Worm (Caenorhabditis elegans) whole organism, mixed stage, embryonic: Measurements from ENCODE around the gene B0334.20.

Experiments used
- M03D4.4 ChIP-seq: sonication (generic microtip); optimal IDR thresholded peaks from 2 replicates; lab custom pipeline; 2017; ENCODE audit warnings: mild to moderate bottlenecking, missing genetic modification characterization, missing compliant biosample characterization
- bed-3 ChIP-seq: fragments of 200-800 bp; sonication (Bioruptor generic); optimal IDR thresholded peaks from 3 replicates; lab custom pipeline; 2018; ENCODE audit warnings: mild to moderate bottlenecking, missing genetic modification characterization, moderate library complexity, missing compliant biosample characterization
- blmp-1 ChIP-seq: fragments of 150-350 bp; optimal IDR thresholded peaks from 2 replicates; lab custom pipeline; 2014; ENCODE audit warnings: missing biosample characterization, missing genetic modification characterization
- ceh-39 ChIP-seq: fragments of 150-350 bp; optimal IDR thresholded peaks from 2 replicates; lab custom pipeline; 2014; ENCODE audit warnings: missing biosample characterization, missing genetic modification characterization
- ceh-43 ChIP-seq: fragments of 200-800 bp; sonication (Bioruptor generic); optimal IDR thresholded peaks from 2 replicates; lab custom pipeline; 2018; ENCODE audit warnings: mild to moderate bottlenecking, missing genetic modification characterization, moderate library complexity, missing compliant biosample characterization
- ceh-83 ChIP-seq: fragments of 200-800 bp; sonication (Bioruptor generic); optimal IDR thresholded peaks from 2 replicates; lab custom pipeline; 2018; ENCODE audit warnings: mild to moderate bottlenecking, missing genetic modification characterization, missing compliant biosample characterization
- ces-1 ChIP-seq: fragments of 150-350 bp; optimal IDR thresholded peaks from 2 replicates; lab custom pipeline; 2014; ENCODE audit warnings: missing biosample characterization, missing genetic modification reagents, missing genetic modification characterization
- cnd-1 ChIP-seq: fragments of 200-800 bp; sonication (Bioruptor generic); optimal IDR thresholded peaks from 2 replicates; lab custom pipeline; 2018; ENCODE audit warnings: mild to moderate bottlenecking, missing genetic modification characterization, missing compliant biosample characterization
- drap-1 ChIP-seq: fragments of 200-800 bp; sonication (Bioruptor generic); optimal IDR thresholded peaks from 3 replicates; lab custom pipeline; 2018; ENCODE audit warnings: mild to moderate bottlenecking, missing genetic modification characterization, missing compliant biosample characterization
- elt-1 ChIP-seq: sonication (generic microtip); optimal IDR thresholded peaks from 2 replicates; lab custom pipeline; 2017; ENCODE audit warnings: missing genetic modification characterization, mild to moderate bottlenecking, missing compliant biosample characterization, antibody characterized with exemption, moderate library complexity, borderline replicate concordance; ENCODE audit not compliant: insufficient read depth
- elt-3 ChIP-seq: fragments of 150-350 bp; optimal IDR thresholded peaks from 2 replicates; lab custom pipeline; 2014; ENCODE audit warnings: missing biosample characterization, missing genetic modification characterization
- flh-1 ChIP-seq: fragments of 200-800 bp; sonication (Bioruptor generic); optimal IDR thresholded peaks from 2 replicates; lab custom pipeline; 2018; ENCODE audit warnings: mild to moderate bottlenecking, missing genetic modification characterization, moderate library complexity, missing compliant biosample characterization
- ham-2 ChIP-seq: fragments of 200-800 bp; sonication (Bioruptor generic); optimal IDR thresholded peaks from 2 replicates; lab custom pipeline; 2018; ENCODE audit warnings: mild to moderate bottlenecking, missing genetic modification characterization, missing compliant biosample characterization
- hlh-1 ChIP-seq: fragments of 150-350 bp; optimal IDR thresholded peaks from 2 replicates; lab custom pipeline; 2014; ENCODE audit warnings: missing biosample characterization, missing genetic modification reagents, missing genetic modification characterization
- lin-13 ChIP-seq: fragments of 150-350 bp; optimal IDR thresholded peaks from 2 replicates; lab custom pipeline; 2014; ENCODE audit warnings: missing biosample characterization, missing genetic modification characterization
- lin-32 ChIP-seq: fragments of 200-800 bp; sonication (Bioruptor generic); optimal IDR thresholded peaks from 2 replicates; lab custom pipeline; 2018; ENCODE audit warnings: mild to moderate bottlenecking, missing genetic modification characterization, missing compliant biosample characterization
- lsy-2 ChIP-seq: fragments of 150-350 bp; optimal IDR thresholded peaks from 2 replicates; lab custom pipeline; 2014; ENCODE audit warnings: missing biosample characterization, missing genetic modification characterization
- mab-5 ChIP-seq: fragments of 150-350 bp; optimal IDR thresholded peaks from 2 replicates; lab custom pipeline; 2014; ENCODE audit warnings: missing biosample characterization, missing genetic modification characterization
- mls-2 ChIP-seq: sonication (generic microtip); optimal IDR thresholded peaks from 2 replicates; lab custom pipeline; 2016; ENCODE audit warnings: mild to moderate bottlenecking, missing genetic modification characterization, moderate library complexity, missing compliant biosample characterization
- nhr-12 ChIP-seq: fragments of 150-350 bp; optimal IDR thresholded peaks from 2 replicates; lab custom pipeline; 2014; ENCODE audit warnings: missing biosample characterization, missing genetic modification characterization
- nhr-2 ChIP-seq: fragments of 150-350 bp; optimal IDR thresholded peaks from 2 replicates; lab custom pipeline; 2014; ENCODE audit warnings: missing biosample characterization, missing genetic modification characterization
- nhr-237 ChIP-seq: fragments of 150-350 bp; optimal IDR thresholded peaks from 2 replicates; lab custom pipeline; 2014; ENCODE audit warnings: missing biosample characterization, missing genetic modification characterization
- nhr-28 ChIP-seq: fragments of 150-350 bp; optimal IDR thresholded peaks from 2 replicates; lab custom pipeline; 2014; ENCODE audit warnings: missing biosample characterization, missing genetic modification characterization
- nhr-76 ChIP-seq: sonication (generic microtip); optimal IDR thresholded peaks from 2 replicates; lab custom pipeline; 2017; ENCODE audit warnings: missing biosample characterization, missing genetic modification characterization
- pha-4 ChIP-seq: fragments of 150-350 bp; optimal IDR thresholded peaks from 2 replicates; lab custom pipeline; 2018; ENCODE audit warnings: missing biosample characterization, missing genetic modification reagents, missing genetic modification characterization
- sem-2 ChIP-seq: fragments of 200-800 bp; sonication (Bioruptor generic); optimal IDR thresholded peaks from 2 replicates; lab custom pipeline; 2018; ENCODE audit warnings: mild to moderate bottlenecking, missing genetic modification characterization, missing compliant biosample characterization
- snpc-4 ChIP-seq: fragments of 150-350 bp; optimal IDR thresholded peaks from 2 replicates; lab custom pipeline; 2014; ENCODE audit warnings: missing biosample characterization, missing genetic modification characterization
- sptf-1 ChIP-seq: sonication (generic microtip); optimal IDR thresholded peaks from 2 replicates; lab custom pipeline; 2017; ENCODE audit warnings: mild to moderate bottlenecking, missing genetic modification characterization, moderate library complexity, missing compliant biosample characterization
- tbx-8 ChIP-seq: fragments of 200-800 bp; sonication (Bioruptor generic); optimal IDR thresholded peaks from 2 replicates; lab custom pipeline; 2018; ENCODE audit warnings: mild to moderate bottlenecking, missing genetic modification characterization, moderate library complexity, missing compliant biosample characterization
- unc-120 ChIP-seq: sonication (generic microtip); optimal IDR thresholded peaks from 2 replicates; lab custom pipeline; 2017; ENCODE audit warnings: missing genetic modification characterization, missing compliant biosample characterization; ENCODE audit not compliant: poor library complexity, severe bottlenecking
- unc-39 ChIP-seq: fragments of 150-350 bp; optimal IDR thresholded peaks from 2 replicates; lab custom pipeline; 2014; ENCODE audit warnings: missing biosample characterization, missing genetic modification characterization
- unc-62 ChIP-seq: fragments of 150-350 bp; optimal IDR thresholded peaks from 2 replicates; lab custom pipeline; 2014; ENCODE audit warnings: missing biosample characterization, missing genetic modification reagents, missing genetic modification characterization
- zip-8 ChIP-seq: fragments of 150-350 bp; optimal IDR thresholded peaks from 2 replicates; lab custom pipeline; 2014; ENCODE audit warnings: missing biosample characterization, missing genetic modification characterization
- ztf-11 ChIP-seq: fragments of 150-350 bp; optimal IDR thresholded peaks from 2 replicates; lab custom pipeline; 2014; ENCODE audit warnings: missing biosample characterization, missing genetic modification characterization

The B0334.20 gene

ce11 chrII:11500198-11500597 is at the start of gene B0334.20:
Gene B0334.20, minus strand, starts transcription at chrII:11500459.
- TF ChIP-seq ztf-11 (tag; lab: Kevin White, UChicago) (no peak), unc-120 (no peak), elt-1 (tag; lab: Kevin White, UChicago) (no peak), nhr-76 (tag; lab: Kevin White, UChicago) (no peak), lin-32 (GFP tag; lab: Kevin White, UChicago) (no peak), ceh-43 (GFP tag; lab: Kevin White, UChicago) (no peak), nhr-28 (tag; lab: Kevin White, UChicago) (no peak), ceh-83 (GFP tag; lab: Kevin White, UChicago) (no peak), hlh-1 (tag; lab: Kevin White, UChicago) (no peak), sptf-1 (no peak), drap-1 (GFP tag; lab: Kevin White, UChicago) (no peak), nhr-12 (no peak), ham-2 (GFP tag; lab: Kevin White, UChicago) (no peak), pha-4 (tag; lab: Kevin White, UChicago) (no peak)

DNA sequence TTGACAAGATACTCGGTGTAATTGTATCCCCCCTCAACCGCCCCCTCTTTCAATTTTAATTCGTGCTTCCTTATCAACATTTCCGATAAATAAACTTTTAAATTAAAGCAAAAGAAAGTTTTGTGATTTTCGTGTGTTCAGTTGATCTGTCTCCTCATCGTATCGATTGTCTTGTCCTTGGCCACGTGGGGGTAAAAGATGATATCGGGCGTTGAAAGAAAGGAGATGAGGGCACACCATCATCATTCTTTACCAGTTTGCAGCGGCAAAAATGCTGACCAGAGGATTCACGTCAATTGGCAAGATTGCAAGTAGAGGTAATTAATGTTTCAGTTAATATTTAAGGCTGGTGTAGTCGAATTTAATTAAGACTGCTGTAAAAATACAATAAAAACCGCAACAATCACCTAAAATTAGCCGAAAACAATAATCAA is 47.0 kb upstream of the B0334.20 start, which contains the start of gene F54D5.7:
F54D5.7 (plus strand) TSS at position 264 of the 434 bp plus-strand sequence.
- no peak for TF ChIP-seq elt-3 (tag; lab: Kevin White, UChicago)
- TF ChIP-seq tbx-8 (GFP tag; lab: Kevin White, UChicago) = no peak
- TF ChIP-seq drap-1 (GFP tag; lab: Kevin White, UChicago) = no peak
- peak; percentile 4 for TF ChIP-seq hlh-1 (tag; lab: Kevin White, UChicago)
- no peak for TF ChIP-seq ceh-39 (tag; lab: Kevin White, UChicago)
- TF ChIP-seq blmp-1 (tag; lab: Kevin White, UChicago) = no peak
- TF ChIP-seq ztf-11 (tag; lab: Kevin White, UChicago) = no peak
- no peak for TF ChIP-seq pha-4 (tag; lab: Kevin White, UChicago)
- TF ChIP-seq flh-1 = peak; percentile 11
- peak; percentile 3 for TF ChIP-seq nhr-12
- no peak for TF ChIP-seq nhr-28 (tag; lab: Kevin White, UChicago)
- no peak for TF ChIP-seq lin-13 (tag; lab: Kevin White, UChicago)
- peak; percentile 38 for TF ChIP-seq unc-120
- TF ChIP-seq mls-2 (tag; lab: Kevin White, UChicago) = no peak
- no peak for TF ChIP-seq nhr-2
- no peak for TF ChIP-seq mab-5 (tag; lab: Kevin White, UChicago)
- TF ChIP-seq sptf-1 = no peak
- no peak for TF ChIP-seq snpc-4 (tag; lab: Kevin White, UChicago)
- TF ChIP-seq cnd-1 (tag; lab: Kevin White, UChicago) = no peak
- TF ChIP-seq lsy-2 (tag; lab: Kevin White, UChicago) = no peak
- peak; percentile 5 for TF ChIP-seq ces-1
- no peak for TF ChIP-seq ham-2 (GFP tag; lab: Kevin White, UChicago)
- no peak for TF ChIP-seq nhr-237 (tag; lab: Kevin White, UChicago)
- TF ChIP-seq zip-8 = no peak
- no peak for TF ChIP-seq ceh-83 (GFP tag; lab: Kevin White, UChicago)
- TF ChIP-seq ceh-43 (GFP tag; lab: Kevin White, UChicago) = peak; percentile 51
- peak; percentile 9 for TF ChIP-seq M03D4.4 (tag; lab: Kevin White, UChicago)
- no peak for TF ChIP-seq unc-39 (tag; lab: Kevin White, UChicago)
- TF ChIP-seq unc-62 (GFP tag; lab: Kevin White, UChicago) = no peak
- TF ChIP-seq nhr-76 (tag; lab: Kevin White, UChicago) = no peak
- no peak for TF ChIP-seq lin-32 (GFP tag; lab: Kevin White, UChicago)
- peak; percentile 8 for TF ChIP-seq elt-1 (tag; lab: Kevin White, UChicago)
- TF ChIP-seq sem-2 = no peak

ce11 chrII:11545952-11546325 is 45.7 kb upstream of the B0334.20 start:
- TF ChIP-seq bed-3 (GFP tag; lab: Kevin White, UChicago) = no peak
- no peak for TF ChIP-seq hlh-1 (tag; lab: Kevin White, UChicago)
- no peak for TF ChIP-seq cnd-1 (tag; lab: Kevin White, UChicago)
- no peak for TF ChIP-seq flh-1
- no peak for TF ChIP-seq ces-1
- no peak for TF ChIP-seq tbx-8 (GFP tag; lab: Kevin White, UChicago)
- no peak for TF ChIP-seq blmp-1 (tag; lab: Kevin White, UChicago)
- TF ChIP-seq drap-1 (GFP tag; lab: Kevin White, UChicago) = no peak
- no peak for TF ChIP-seq unc-120
- no peak for TF ChIP-seq ztf-11 (tag; lab: Kevin White, UChicago)
- TF ChIP-seq snpc-4 (tag; lab: Kevin White, UChicago) = no peak
- no peak for TF ChIP-seq lin-32 (GFP tag; lab: Kevin White, UChicago)
- no peak for TF ChIP-seq M03D4.4 (tag; lab: Kevin White, UChicago)
- no peak for TF ChIP-seq zip-8
- TF ChIP-seq nhr-76 (tag; lab: Kevin White, UChicago) = no peak
- no peak for TF ChIP-seq ceh-39 (tag; lab: Kevin White, UChicago)
- TF ChIP-seq pha-4 (tag; lab: Kevin White, UChicago) = no peak
- TF ChIP-seq elt-1 (tag; lab: Kevin White, UChicago) = no peak
- TF ChIP-seq ceh-43 (GFP tag; lab: Kevin White, UChicago) = no peak
